Fruit fly (Drosophila melanogaster): ENCODE data around the gene eIF3a.
A peak's percentile ranks its signal among the peaks of the same experiment; 100 is the strongest.

The eIF3a gene

dm6 chr3R:4399810-4400496 is 33.7 kb downstream of the eIF3a start (continued):
- TF ChIP-seq Xbp1 (GFP tag; optimal IDR thresholded peaks at IDR 0.05) (peak; percentile 34), sens (GFP tag) (peak; percentile 49), CG1602 (GFP tag; optimal IDR thresholded peaks at IDR 0.05) (peak; percentile 24), tin (GFP tag; optimal IDR thresholded peaks at IDR 0.05) (peak; percentile 19), CG12104 (GFP tag; optimal IDR thresholded peaks at IDR 0.05) (no peak), CG16815 (GFP tag; optimal IDR thresholded peaks at IDR 0.05) (peak; percentile 40), Oli (tag; optimal IDR thresholded peaks at IDR 0.05) (peak; percentile 4), CG9817 (tag; optimal IDR thresholded peaks at IDR 0.05) (peak; percentile 5), sob (GFP tag; IDR thresholded peaks at IDR 0.05) (0 out of 2 replicates have a peak, but pooled peaks have one; percentile 8), lilli (GFP tag; optimal IDR thresholded peaks at IDR 0.05) (peak; percentile 50), Lhr (GFP tag; optimal IDR thresholded peaks at IDR 0.05) (peak; percentile 5), CG15601 (tag; optimal IDR thresholded peaks at IDR 0.05) (peak; percentile 12), row (GFP tag; IDR thresholded peaks at IDR 0.05) (peak; percentile 87), Bgb (GFP tag; IDR thresholded peaks at IDR 0.05; ENCODE audit: partially characterized antibody) (no peak), phol (tag; optimal IDR thresholded peaks at IDR 0.05) (peak; percentile 64), CG1603 (tag; optimal IDR thresholded peaks at IDR 0.05) (peak; percentile 63), tll (GFP tag; optimal IDR thresholded peaks at IDR 0.05) (no peak), Dip3 (GFP tag; optimal IDR thresholded peaks at IDR 0.05) (peak; percentile 4), CG18262 (tag; optimal IDR thresholded peaks at IDR 0.05) (peak; percentile 49), ewg (GFP tag; optimal IDR thresholded peaks at IDR 0.05) (peak; percentile 41), bcd (GFP tag; optimal IDR thresholded peaks at IDR 0.05) (peak; percentile 3), Mrtf (GFP tag; IDR thresholded peaks at IDR 0.05) (no peak), CG31441 (GFP tag; IDR thresholded peaks at IDR 0.05) (peak; percentile 55; the same call in 1 of the 2 replicates), cwo (GFP tag; optimal IDR thresholded peaks at IDR 0.05) (no peak), CG42726 (GFP tag; IDR thresholded peaks at IDR 0.05; ENCODE audit: partially characterized antibody) (0 out of 2 replicates have a peak, but pooled peaks have one; percentile 44), Med (GFP tag) (peak; percentile 23), vvl (GFP tag; IDR thresholded peaks at IDR 0.05) (peak; percentile 63), Rfx (GFP tag; IDR thresholded peaks at IDR 0.05) (peak; percentile 49; the same call in 1 of the 2 replicates), CG10209 (GFP tag; optimal IDR thresholded peaks at IDR 0.05) (peak; percentile 18), ssp (GFP tag; IDR thresholded peaks at IDR 0.05) (peak; percentile 98), Hr51 (GFP tag; optimal IDR thresholded peaks at IDR 0.05) (no peak), Sox100B (GFP tag; optimal IDR thresholded peaks at IDR 0.05) (peak; percentile 29)

DNA sequence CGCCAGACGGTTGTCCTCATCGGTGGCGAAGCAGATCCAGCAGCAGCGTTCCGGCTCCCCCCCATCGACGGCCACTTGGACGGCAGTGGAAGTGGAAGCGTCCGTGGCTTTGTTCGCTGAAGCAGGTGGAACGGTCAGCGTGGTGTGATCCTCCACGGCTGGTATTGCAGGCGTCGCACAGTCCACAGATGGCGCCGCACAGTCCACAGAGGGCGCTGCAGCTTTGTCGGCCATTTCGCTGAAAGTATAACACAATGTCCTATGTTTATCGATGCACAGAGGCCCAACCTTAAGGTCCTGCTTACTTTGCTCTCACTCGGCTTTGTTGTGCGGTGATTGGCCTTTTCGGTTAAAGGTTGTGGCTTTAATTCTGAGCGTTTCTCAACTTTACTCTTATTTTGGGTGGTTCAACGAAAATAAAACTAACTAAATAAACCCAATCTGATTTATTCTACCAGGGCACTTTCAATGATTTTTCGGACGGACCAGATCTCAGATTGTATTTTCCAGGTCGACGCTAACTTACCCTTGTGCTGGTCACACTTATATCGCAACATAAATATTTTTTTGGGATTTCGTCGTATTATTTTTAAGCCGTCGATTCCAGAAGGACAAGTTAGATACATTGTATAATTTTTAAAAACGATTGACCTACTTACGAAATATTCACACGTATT is 36.2 kb downstream of the eIF3a start, which contains the start of gene CG9855:
TSS of gene CG9855 (minus strand) at position 473 of the 677 bp plus-strand sequence.
- TF ChIP-seq chinmo (GFP tag; IDR thresholded peaks at IDR 0.05; ENCODE audit: partially characterized antibody), result no peak
- peak; percentile 75 for TF ChIP-seq MESR4 (GFP tag; optimal IDR thresholded peaks at IDR 0.05)
- TF ChIP-seq CG7271 (tag; optimal IDR thresholded peaks at IDR 0.05), result no peak
- TF ChIP-seq CG34224 (GFP tag; IDR thresholded peaks at IDR 0.05; ENCODE audit: partially characterized antibody), result 0 out of 3 replicates have a peak, but pooled peaks have one; percentile 33
- no peak for TF ChIP-seq CG32532 (GFP tag; IDR thresholded peaks at IDR 0.05)
- TF ChIP-seq CG30431 (GFP tag; optimal IDR thresholded peaks at IDR 0.05), result no peak
- TF ChIP-seq CG8290 (GFP tag; optimal IDR thresholded peaks at IDR 0.05), result peak; percentile 24
- peak in 1 of 2 experiments; percentile 20 for TF ChIP-seq CG8290 (tag; optimal IDR thresholded peaks at IDR 0.05)
- TF ChIP-seq cwo (GFP tag; optimal IDR thresholded peaks at IDR 0.05), result no peak
- TF ChIP-seq CG12155 (GFP tag; optimal IDR thresholded peaks at IDR 0.05), result no peak
- no peak for TF ChIP-seq CG31224 (GFP tag; IDR thresholded peaks at IDR 0.05)
- TF ChIP-seq CG17829 (tag; optimal IDR thresholded peaks at IDR 0.05), result peak; percentile 50
- peak; percentile 33 for TF ChIP-seq CG13894 (tag; optimal IDR thresholded peaks at IDR 0.05)
- no peak for TF ChIP-seq crp (GFP tag; optimal IDR thresholded peaks at IDR 0.05)
- no peak for TF ChIP-seq CG12769 (tag; optimal IDR thresholded peaks at IDR 0.05)
- peak; percentile 45 for TF ChIP-seq CG10267 (tag; optimal IDR thresholded peaks at IDR 0.05)
- TF ChIP-seq aop (GFP tag; IDR thresholded peaks at IDR 0.05), result no peak

Measured in whole organism, embryonic.